Fruit fly (Drosophila melanogaster): ENCODE data around the gene Ir94e.

Gene Ir94e

DNA sequence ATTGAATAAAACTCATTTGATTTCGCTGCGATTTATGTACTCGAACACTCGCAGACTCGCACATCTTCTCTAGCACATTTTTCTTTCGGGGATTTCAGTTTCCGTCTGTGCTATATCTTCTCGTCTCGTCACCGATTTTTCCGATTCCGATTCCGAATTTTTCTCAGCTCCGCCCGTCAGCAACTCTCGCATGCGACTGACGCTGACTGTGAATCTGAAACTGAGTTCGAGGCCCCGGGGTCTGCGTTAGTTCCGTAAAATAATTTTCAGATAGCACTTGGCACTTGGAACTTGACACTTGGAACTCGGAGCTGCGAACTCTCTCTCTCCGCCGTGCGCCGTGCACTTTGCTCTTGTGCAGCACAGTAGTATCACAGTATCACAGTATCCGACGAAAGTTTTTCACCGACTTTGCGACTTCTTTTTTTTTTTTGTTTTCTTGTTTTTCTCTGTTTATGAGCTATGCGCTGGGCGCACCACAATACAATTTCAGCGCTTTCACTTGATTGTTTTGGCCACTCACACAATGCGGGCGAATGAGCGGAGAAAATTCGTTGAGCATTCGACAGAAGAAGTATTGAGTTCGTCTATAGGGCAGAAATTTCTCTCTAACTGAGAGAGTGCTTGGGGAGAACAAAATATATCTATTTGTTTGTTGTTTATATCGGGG is 20.6 kb upstream of the Ir94e start, which contains the start of gene CG4393 (continued):
- TF ChIP-seq sqz (GFP tag; optimal IDR thresholded peaks at IDR 0.05) = peak; percentile 41

DNA sequence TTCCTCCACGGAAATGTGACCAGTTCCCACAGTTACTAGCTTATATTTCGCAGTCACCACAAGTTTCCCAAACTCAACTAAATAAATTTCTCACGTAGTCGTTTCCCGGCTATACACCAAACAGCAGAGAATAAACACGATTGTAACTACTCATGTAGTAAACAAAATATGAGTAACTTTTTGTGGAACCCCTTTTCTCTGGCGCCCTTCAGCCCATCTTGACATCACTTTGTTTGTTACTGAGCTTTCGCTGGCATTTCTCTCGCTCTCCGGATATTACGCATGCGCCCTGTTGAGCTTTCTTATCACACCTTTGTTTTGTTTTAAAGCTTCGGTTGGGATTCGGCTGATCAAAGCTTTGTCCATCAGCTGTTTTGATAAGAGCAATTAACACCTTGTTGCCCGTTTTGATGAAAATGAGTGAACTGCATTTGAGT is 19.3 kb upstream of the Ir94e start:
- TF ChIP-seq klu (GFP tag; IDR thresholded peaks at IDR 0.05) (no peak), H15 (GFP tag; IDR thresholded peaks at IDR 0.05) (no peak), wek (GFP tag; optimal IDR thresholded peaks at IDR 0.05) (no peak), Abd-B (GFP tag; optimal IDR thresholded peaks at IDR 0.05) (no peak), chinmo (GFP tag; IDR thresholded peaks at IDR 0.05; ENCODE audit: partially characterized antibody) (0 out of 4 replicates have a peak, but pooled peaks have one; percentile 24), CG6854 (GFP tag; optimal IDR thresholded peaks at IDR 0.05) (no peak), NFAT (GFP tag; IDR thresholded peaks at IDR 0.05) (no peak), Atf-2 (GFP tag; optimal IDR thresholded peaks at IDR 0.05) (no peak), H2.0 (GFP tag; IDR thresholded peaks at IDR 0.05) (no peak), pan (optimal IDR thresholded peaks at IDR 0.05) (no peak), pan (GFP tag; optimal IDR thresholded peaks at IDR 0.05 in 1 of 2, IDR thresholded peaks at IDR 0.05 in 1 of 2) (no peak), CG1024 (GFP tag; IDR thresholded peaks at IDR 0.05) (no peak), Dip2 (GFP tag; IDR thresholded peaks at IDR 0.05) (no peak), z (GFP tag; IDR thresholded peaks at IDR 0.05) (peak; percentile 84), E2f2 (GFP tag; IDR thresholded peaks at IDR 0.05) (no peak), otp (GFP tag; IDR thresholded peaks at IDR 0.05) (no peak), CG16779 (GFP tag; IDR thresholded peaks at IDR 0.05) (no peak), CG17361 (GFP tag; IDR thresholded peaks at IDR 0.05) (no peak), MBD-R2 (GFP tag; IDR thresholded peaks at IDR 0.05) (no peak), da (GFP tag; optimal IDR thresholded peaks at IDR 0.05) (no peak), btn (GFP tag; optimal IDR thresholded peaks at IDR 0.05) (no peak), amos (GFP tag; IDR thresholded peaks at IDR 0.05; ENCODE audit: partially characterized antibody) (no peak), CG1603 (tag; optimal IDR thresholded peaks at IDR 0.05) (peak; percentile 4), ranshi (GFP tag; IDR thresholded peaks at IDR 0.05) (no peak), NC2β (GFP tag; optimal IDR thresholded peaks at IDR 0.05) (no peak), exex (tag; optimal IDR thresholded peaks at IDR 0.05) (peak; percentile 5), kay (GFP tag; optimal IDR thresholded peaks at IDR 0.05) (peak; percentile 31), CG3995 (GFP tag; optimal IDR thresholded peaks at IDR 0.05) (peak; percentile 59), CG18619 (GFP tag; optimal IDR thresholded peaks at IDR 0.05) (no peak), esg (GFP tag; conservative IDR thresholded peaks at IDR 0.05) (no peak), CG13123 (GFP tag; optimal IDR thresholded peaks at IDR 0.05) (no peak), ewg (GFP tag; optimal IDR thresholded peaks at IDR 0.05) (peak; percentile 59), CG12659 (GFP tag; optimal IDR thresholded peaks at IDR 0.05) (no peak), Scr (GFP tag; IDR thresholded peaks at IDR 0.05; ENCODE audit: partially characterized antibody) (no peak), slp2 (GFP tag; optimal IDR thresholded peaks at IDR 0.05) (no peak), CG17186 (GFP tag; optimal IDR thresholded peaks at IDR 0.05) (no peak), vfl (GFP tag; optimal IDR thresholded peaks at IDR 0.05) (no peak), CG34224 (GFP tag; IDR thresholded peaks at IDR 0.05; ENCODE audit: partially characterized antibody) (0 out of 3 replicates have a peak, but pooled peaks have one; percentile 19), Aef1 (GFP tag; IDR thresholded peaks at IDR 0.05) (no peak), kah (GFP tag; optimal IDR thresholded peaks at IDR 0.05) (no peak), CG15514 (GFP tag; optimal IDR thresholded peaks at IDR 0.05) (peak; percentile 37), Dll (GFP tag; IDR thresholded peaks at IDR 0.05; ENCODE audit: partially characterized antibody) (no peak), run (tag; optimal IDR thresholded peaks at IDR 0.05) (no peak), CG12769 (tag; optimal IDR thresholded peaks at IDR 0.05) (peak; percentile 34), Rfx (GFP tag; IDR thresholded peaks at IDR 0.05) (no peak), BtbVII (GFP tag; optimal IDR thresholded peaks at IDR 0.05) (peak; percentile 2), CG34422 (GFP tag; IDR thresholded peaks at IDR 0.05) (no peak), CG31365 (tag; optimal IDR thresholded peaks at IDR 0.05) (no peak)

All from whole organism, embryonic.